Fruit fly (Drosophila melanogaster) whole organism, prepupa: ENCODE results near the gene dnc.
A peak's percentile ranks its signal among the peaks of the same experiment; 100 is the strongest.

Experiments
- CG10631 ChIP-seq: fragments of 200-800 bp; sonication (Bioruptor generic); optimal IDR thresholded peaks from 2 replicates; lab custom pipeline; 2016; ENCODE audit warnings: missing biosample characterization, missing genetic modification characterization
- CG11762 ChIP-seq: fragments of 200-800 bp; sonication (Bioruptor generic); optimal IDR thresholded peaks from 3 replicates; lab custom pipeline; 2016; ENCODE audit warnings: missing biosample characterization, missing genetic modification characterization; ENCODE audit not compliant: insufficient read depth
- CG1621 ChIP-seq: fragments of 200-800 bp; sonication (Bioruptor generic); optimal IDR thresholded peaks from 3 replicates; lab custom pipeline; 2018; ENCODE audit warnings: missing biosample characterization, mild to moderate bottlenecking, missing genetic modification characterization
- CG31627 ChIP-seq: fragments of 200-800 bp; sonication (Bioruptor generic); optimal IDR thresholded peaks from 3 replicates; lab custom pipeline; 2016; ENCODE audit warnings: missing biosample characterization, missing genetic modification characterization
- CG32006 ChIP-seq: fragments of 200-800 bp; sonication (Bioruptor generic); optimal IDR thresholded peaks from 3 replicates; lab custom pipeline; 2017; ENCODE audit warnings: missing biosample characterization, mild to moderate bottlenecking, missing genetic modification characterization
- CG4318 ChIP-seq: fragments of 200-800 bp; sonication (Bioruptor generic); optimal IDR thresholded peaks from 3 replicates; lab custom pipeline; 2017; ENCODE audit warnings: missing biosample characterization, mild to moderate bottlenecking, missing genetic modification characterization
- CG6163 ChIP-seq: fragments of 200-800 bp; sonication (Bioruptor generic); IDR thresholded peaks from 3 replicates; pipeline ENCODE4 v1.3.6; 2022; ENCODE audit warnings: missing biosample characterization, missing genetic modification characterization
- CG6276 ChIP-seq: fragments of 200-800 bp; sonication (Bioruptor generic); optimal IDR thresholded peaks from 2 replicates; lab custom pipeline; 2017; ENCODE audit warnings: missing biosample characterization, mild to moderate bottlenecking, missing genetic modification characterization
- CG6792 ChIP-seq: fragments of 200-800 bp; sonication (Bioruptor generic); optimal IDR thresholded peaks from 3 replicates; lab custom pipeline; 2016; ENCODE audit warnings: missing biosample characterization, missing genetic modification characterization
- CG7368 ChIP-seq: fragments of 200-800 bp; sonication (Bioruptor generic); optimal IDR thresholded peaks from 3 replicates; lab custom pipeline; 2016; ENCODE audit warnings: missing biosample characterization, missing genetic modification characterization
- CG9139 ChIP-seq: fragments of 200-800 bp; sonication (Bioruptor generic); optimal IDR thresholded peaks from 3 replicates; lab custom pipeline; 2017; ENCODE audit warnings: missing biosample characterization, mild to moderate bottlenecking, missing genetic modification characterization
- Eip75B ChIP-seq: fragments of 200-800 bp; sonication (Bioruptor generic); optimal IDR thresholded peaks from 3 replicates; lab custom pipeline; 2016; ENCODE audit warnings: missing biosample characterization, missing genetic modification characterization
- Ets21C ChIP-seq: fragments of 200-800 bp; sonication (Bioruptor generic); optimal IDR thresholded peaks from 3 replicates; lab custom pipeline; 2016; ENCODE audit warnings: missing biosample characterization, missing genetic modification characterization
- Gug ChIP-seq: fragments of 200-800 bp; sonication (Bioruptor generic); IDR thresholded peaks from 2 replicates; pipeline ENCODE4 v1.3.6; 2022; ENCODE audit warnings: missing biosample characterization, missing genetic modification characterization
- Hr38 ChIP-seq: sonication (Bioruptor generic); optimal IDR thresholded peaks from 2 replicates; lab custom pipeline; 2016; ENCODE audit warnings: missing biosample characterization, missing genetic modification characterization
- Hr39 ChIP-seq: fragments of 200-800 bp; sonication (Bioruptor generic); optimal IDR thresholded peaks from 2 replicates; lab custom pipeline; 2016; ENCODE audit warnings: missing biosample characterization, missing genetic modification characterization
- Lpt ChIP-seq: fragments of 200-800 bp; sonication (Bioruptor generic); optimal IDR thresholded peaks from 3 replicates; lab custom pipeline; 2016; ENCODE audit warnings: missing biosample characterization, missing genetic modification characterization
- Met ChIP-seq: fragments of 200-800 bp; sonication (Bioruptor generic); optimal IDR thresholded peaks from 3 replicates; lab custom pipeline; 2016; ENCODE audit warnings: missing biosample characterization, missing genetic modification characterization
- achi ChIP-seq: fragments of 200-800 bp; sonication (Bioruptor generic); optimal IDR thresholded peaks from 3 replicates; lab custom pipeline; 2016; ENCODE audit warnings: missing biosample characterization, missing genetic modification characterization
- acj6 ChIP-seq: fragments of 200-800 bp; sonication (Bioruptor generic); optimal IDR thresholded peaks from 3 replicates; lab custom pipeline; 2016; ENCODE audit warnings: missing biosample characterization, missing genetic modification characterization
- cyc ChIP-seq: fragments of 200-800 bp; sonication (Bioruptor generic); optimal IDR thresholded peaks from 3 replicates; lab custom pipeline; 2016; ENCODE audit warnings: missing biosample characterization, missing genetic modification characterization
- dsx ChIP-seq: fragments of 200-800 bp; optimal IDR thresholded peaks from 3 replicates; lab custom pipeline; 2019; ENCODE audit warnings: missing biosample characterization, mild to moderate bottlenecking, missing genetic modification characterization, moderate library complexity; ENCODE audit not compliant: poor library complexity, severe bottlenecking
- fd85E ChIP-seq: fragments of 200-800 bp; sonication (Bioruptor generic); optimal IDR thresholded peaks from 3 replicates; lab custom pipeline; 2016; ENCODE audit warnings: missing biosample characterization, missing genetic modification characterization
- fkh ChIP-seq: fragments of 200-800 bp; sonication (Bioruptor generic); optimal IDR thresholded peaks from 3 replicates; lab custom pipeline; 2017; ENCODE audit warnings: missing biosample characterization, mild to moderate bottlenecking, missing genetic modification characterization, moderate library complexity
- net ChIP-seq: fragments of 200-800 bp; sonication (Bioruptor generic); optimal IDR thresholded peaks from 3 replicates; lab custom pipeline; 2016; ENCODE audit warnings: missing biosample characterization, missing genetic modification characterization
- ss ChIP-seq, 2 experiments: fragments of 200-800 bp; sonication (Bioruptor generic); optimal IDR thresholded peaks; 2 replicates in 1 of 2; 3 replicates in 1 of 2; lab custom pipeline; 2017 to 2018; ENCODE audit warnings: mild to moderate bottlenecking in 2 of 2, missing biosample characterization in 2 of 2, missing genetic modification characterization in 2 of 2, moderate library complexity in 1 of 2
- topi ChIP-seq: fragments of 200-800 bp; sonication (Bioruptor generic); optimal IDR thresholded peaks from 3 replicates; lab custom pipeline; 2016; ENCODE audit warnings: missing biosample characterization, missing genetic modification characterization
- vri ChIP-seq: fragments of 200-800 bp; sonication (Bioruptor generic); optimal IDR thresholded peaks from 3 replicates; lab custom pipeline; 2016; ENCODE audit warnings: missing biosample characterization, mild to moderate bottlenecking, missing genetic modification characterization

The dnc gene

dm6 chrX:3255569-3256309, 79.5 kb downstream of the dnc start (continued):
- peak; percentile 98 for TF ChIP-seq CG6276 (GFP tag; lab: Kevin White, UChicago)
- TF ChIP-seq cyc (GFP tag; lab: Kevin White, UChicago): peak; percentile 92
- peak; percentile 93 for TF ChIP-seq CG6792 (GFP tag; lab: Kevin White, UChicago)
- peak; percentile 93 for TF ChIP-seq CG11762 (GFP tag; lab: Kevin White, UChicago)
- TF ChIP-seq CG32006 (GFP tag; lab: Kevin White, UChicago): peak; percentile 99
- TF ChIP-seq CG1621 (tag; lab: Kevin White, UChicago): peak; percentile 83
- TF ChIP-seq Lpt: peak; percentile 96
- peak; percentile 86 for TF ChIP-seq CG6163
- TF ChIP-seq acj6 (GFP tag; lab: Kevin White, UChicago): peak; percentile 94
- peak; percentile 94 for TF ChIP-seq CG31627 (GFP tag; lab: Kevin White, UChicago)

dm6 chrX:3260536-3260935, 84.3 kb downstream of the dnc start:
- TF ChIP-seq vri (GFP tag; lab: Kevin White, UChicago) (peak; percentile 75), CG9139 (no peak)

dm6 chrX:3265828-3266227, 89.6 kb downstream of the dnc start:
- TF ChIP-seq vri (GFP tag; lab: Kevin White, UChicago) (peak; percentile 58), dsx (GFP tag; lab: Kevin White, UChicago) (no peak), Hr39 (GFP tag; lab: Kevin White, UChicago) (no peak), CG6163 (0 out of 3 replicates have a peak, but pooled peaks have one; percentile 20)

- TF ChIP-seq CG9139 (no peak), CG32006 (GFP tag; lab: Kevin White, UChicago) (peak; percentile 13), CG31627 (GFP tag; lab: Kevin White, UChicago) (peak; percentile 1)
Observed at dm6 chrX:3273557-3273956, 97.3 kb downstream of the dnc start.

- peak; percentile 61 for TF ChIP-seq fkh (GFP tag; lab: Kevin White, UChicago)
- no peak for TF ChIP-seq Gug (GFP tag; lab: Robert Waterston, UW)
- TF ChIP-seq Hr38 (GFP tag; lab: Kevin White, UChicago): no peak
Observed at dm6 chrX:3281958-3282357, 105.7 kb downstream of the dnc start.

- TF ChIP-seq topi: no peak
- TF ChIP-seq Gug (GFP tag; lab: Robert Waterston, UW): no peak
- TF ChIP-seq net (GFP tag; lab: Kevin White, UChicago): no peak
- no peak for TF ChIP-seq Met (GFP tag; lab: Kevin White, UChicago)
- no peak for TF ChIP-seq fd85E (GFP tag; lab: Kevin White, UChicago)
- TF ChIP-seq CG4318 (GFP tag; lab: Kevin White, UChicago): no peak
- no peak for TF ChIP-seq Eip75B (GFP tag; lab: Kevin White, UChicago)
- no peak for TF ChIP-seq ss (GFP tag; optimal IDR thresholded peaks at IDR 0.05; lab: Kevin White, UChicago)
- no peak for TF ChIP-seq CG7368
- TF ChIP-seq CG10631 (GFP tag; lab: Kevin White, UChicago): no peak
- no peak for TF ChIP-seq achi
- TF ChIP-seq Ets21C: no peak
Observed at dm6 chrX:3288247-3288838, 112.1 kb downstream of the dnc start.
